Worm (Caenorhabditis elegans) whole organism, L4 larva: ENCODE measurements around the gene M05D6.2.

Source experiments
- ces-1 ChIP-seq: fragments of 150-350 bp; sonication (generic microtip); optimal IDR thresholded peaks from 4 replicates; lab custom pipeline; 2014; ENCODE audit warnings: missing biosample characterization, missing genetic modification reagents, missing genetic modification characterization
- daf-12 ChIP-seq: fragments of 150-350 bp; optimal IDR thresholded peaks from 2 replicates; lab custom pipeline; 2014; ENCODE audit warnings: missing biosample characterization, missing genetic modification reagents, missing genetic modification characterization
- egl-43 ChIP-seq: fragments of 200-800 bp; sonication (Bioruptor generic); IDR thresholded peaks from 2 replicates; pipeline ENCODE4 v1.3.6; 2022; ENCODE audit warnings: missing genetic modification reagents, missing genetic modification characterization, missing compliant biosample characterization
- fkh-10 ChIP-seq: fragments of 150-350 bp; optimal IDR thresholded peaks from 2 replicates; lab custom pipeline; 2014; ENCODE audit warnings: missing biosample characterization, missing genetic modification reagents, missing genetic modification characterization
- lin-15B ChIP-seq: fragments of 150-350 bp; sonication (generic microtip); optimal IDR thresholded peaks from 3 replicates; lab custom pipeline; 2014; ENCODE audit warnings: missing biosample characterization, missing genetic modification characterization
- mxl-3 ChIP-seq: fragments of 200-800 bp; sonication (Bioruptor generic); optimal IDR thresholded peaks from 2 replicates; lab custom pipeline; 2018; ENCODE audit warnings: mild to moderate bottlenecking, missing genetic modification characterization, missing compliant biosample characterization
- pqm-1 ChIP-seq: sonication (generic microtip); optimal IDR thresholded peaks from 2 replicates; lab custom pipeline; 2017; ENCODE audit warnings: missing biosample characterization, missing genetic modification characterization
- spr-1 ChIP-seq: sonication (generic microtip); optimal IDR thresholded peaks from 2 replicates; lab custom pipeline; 2016; ENCODE audit warnings: mild to moderate bottlenecking, missing genetic modification characterization, missing compliant biosample characterization
- unc-130 ChIP-seq: sonication (generic microtip); optimal IDR thresholded peaks from 2 replicates; lab custom pipeline; 2016; ENCODE audit warnings: missing genetic modification reagents, missing genetic modification characterization, missing compliant biosample characterization

DNA sequence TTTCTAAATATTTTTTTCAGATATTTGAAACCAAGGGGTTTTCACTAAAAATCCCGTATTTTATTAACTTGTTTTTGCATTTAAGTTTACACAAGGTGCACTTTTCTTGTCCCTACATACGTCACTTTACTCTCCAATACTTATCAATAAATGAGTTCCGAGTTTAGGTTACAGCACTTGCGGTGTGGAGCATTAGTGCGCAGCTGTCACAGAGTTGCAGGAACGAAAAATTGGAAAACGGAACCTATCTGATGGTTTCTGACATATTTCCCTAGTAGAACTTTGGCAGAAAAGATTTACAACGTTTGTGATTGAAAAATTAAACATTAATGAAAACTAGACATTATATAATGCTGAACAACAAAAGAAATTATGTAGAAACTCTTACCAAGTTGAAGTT is 30.3 kb downstream of the M05D6.2 start:
- TF ChIP-seq lin-15B (tag; lab: Kevin White, UChicago) (no peak), unc-130 (GFP tag; lab: Kevin White, UChicago) (no peak), spr-1 (no peak), mxl-3 (GFP tag; lab: Kevin White, UChicago) (no peak), ces-1 (GFP tag; lab: Kevin White, UChicago) (no peak), daf-12 (no peak), egl-43 (no peak), pqm-1 (no peak), fkh-10 (GFP tag; lab: Kevin White, UChicago) (no peak)
